Worm (Caenorhabditis elegans) whole organism, L1 larva: Measurements from ENCODE around the gene C05C12.5.

Experiments used
- mab-9 ChIP-seq: fragments of 200-800 bp; sonication (Bioruptor generic); IDR thresholded peaks from 2 replicates; pipeline ENCODE4 v1.3.6; 2022; ENCODE audit warnings: missing genetic modification reagents, missing genetic modification characterization, missing compliant biosample characterization
- nhr-77 ChIP-seq: fragments of 150-350 bp; optimal IDR thresholded peaks from 2 replicates; lab custom pipeline; 2014; ENCODE audit warnings: missing biosample characterization, missing genetic modification characterization
- pqm-1 ChIP-seq: sonication (generic microtip); optimal IDR thresholded peaks from 3 replicates; lab custom pipeline; 2017; ENCODE audit warnings: missing biosample characterization, missing genetic modification characterization
- skn-1 ChIP-seq: fragments of 150-350 bp; optimal IDR thresholded peaks from 2 replicates; lab custom pipeline; 2014; ENCODE audit warnings: missing biosample characterization, missing genetic modification characterization
- ztf-11 ChIP-seq, 2 experiments: sonication (generic microtip); optimal IDR thresholded peaks; 2 replicates each; lab custom pipeline; 2016 to 2017; ENCODE audit warnings: missing genetic modification characterization in 2 of 2, missing biosample characterization in 1 of 2, missing compliant biosample characterization in 1 of 2

DNA sequence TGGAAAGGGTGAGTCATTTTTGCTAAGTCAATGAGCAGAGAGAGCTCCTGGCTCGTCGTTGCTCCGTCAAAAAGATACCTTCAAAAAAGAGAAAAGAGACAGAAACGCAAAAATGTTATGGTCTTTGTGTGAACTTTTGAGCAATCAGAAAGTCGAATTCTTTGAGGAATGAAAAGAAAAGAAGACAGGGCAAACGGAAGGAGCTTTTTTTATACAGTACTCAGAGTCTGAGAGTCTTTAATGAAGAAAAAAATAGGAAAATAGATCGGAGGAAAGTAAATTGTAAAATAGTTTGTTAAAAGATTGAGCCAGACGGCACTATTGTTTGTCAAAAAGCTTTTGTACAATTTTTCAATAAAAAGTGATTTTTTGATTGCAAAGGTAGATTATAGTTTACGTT lies 8.5 kb upstream of the C05C12.5 start:
- TF ChIP-seq mab-9 (GFP tag; lab: Robert Waterston, UW) (no peak), ztf-11 (tag; optimal IDR thresholded peaks at IDR 0.05; lab: Kevin White, UChicago) (no peak), nhr-77 (tag; lab: Kevin White, UChicago) (peak; percentile 66), skn-1 (no peak), pqm-1 (tag; lab: Kevin White, UChicago) (no peak)
